Worm (Caenorhabditis elegans) whole organism, mixed stage, embryonic: Measurements from ENCODE around the gene sdz-32.

Source experiments
- M03D4.4 ChIP-seq: sonication (generic microtip); optimal IDR thresholded peaks from 2 replicates; lab custom pipeline; 2017; ENCODE audit warnings: mild to moderate bottlenecking, missing genetic modification characterization, missing compliant biosample characterization
- ces-1 ChIP-seq: fragments of 150-350 bp; optimal IDR thresholded peaks from 2 replicates; lab custom pipeline; 2014; ENCODE audit warnings: missing biosample characterization, missing genetic modification reagents, missing genetic modification characterization
- elt-3 ChIP-seq: fragments of 150-350 bp; optimal IDR thresholded peaks from 2 replicates; lab custom pipeline; 2014; ENCODE audit warnings: missing biosample characterization, missing genetic modification characterization
- flh-1 ChIP-seq: fragments of 200-800 bp; sonication (Bioruptor generic); optimal IDR thresholded peaks from 2 replicates; lab custom pipeline; 2018; ENCODE audit warnings: mild to moderate bottlenecking, missing genetic modification characterization, moderate library complexity, missing compliant biosample characterization
- mab-5 ChIP-seq: fragments of 150-350 bp; optimal IDR thresholded peaks from 2 replicates; lab custom pipeline; 2014; ENCODE audit warnings: missing biosample characterization, missing genetic modification characterization
- mep-1 ChIP-seq: fragments of 150-350 bp; optimal IDR thresholded peaks from 2 replicates; lab custom pipeline; 2017; ENCODE audit warnings: missing biosample characterization, missing genetic modification reagents, missing genetic modification characterization, inconsistent platforms
- nhr-12 ChIP-seq: fragments of 150-350 bp; optimal IDR thresholded peaks from 2 replicates; lab custom pipeline; 2014; ENCODE audit warnings: missing biosample characterization, missing genetic modification characterization
- nhr-237 ChIP-seq: fragments of 150-350 bp; optimal IDR thresholded peaks from 2 replicates; lab custom pipeline; 2014; ENCODE audit warnings: missing biosample characterization, missing genetic modification characterization
- nhr-76 ChIP-seq: sonication (generic microtip); optimal IDR thresholded peaks from 2 replicates; lab custom pipeline; 2017; ENCODE audit warnings: missing biosample characterization, missing genetic modification characterization
- pha-4 ChIP-seq: fragments of 150-350 bp; optimal IDR thresholded peaks from 2 replicates; lab custom pipeline; 2018; ENCODE audit warnings: missing biosample characterization, missing genetic modification reagents, missing genetic modification characterization
- snpc-4 ChIP-seq: fragments of 150-350 bp; optimal IDR thresholded peaks from 2 replicates; lab custom pipeline; 2014; ENCODE audit warnings: missing biosample characterization, missing genetic modification characterization
- unc-39 ChIP-seq: fragments of 150-350 bp; optimal IDR thresholded peaks from 2 replicates; lab custom pipeline; 2014; ENCODE audit warnings: missing biosample characterization, missing genetic modification characterization
- unc-62 ChIP-seq: fragments of 150-350 bp; optimal IDR thresholded peaks from 2 replicates; lab custom pipeline; 2014; ENCODE audit warnings: missing biosample characterization, missing genetic modification reagents, missing genetic modification characterization
- ztf-11 ChIP-seq: fragments of 150-350 bp; optimal IDR thresholded peaks from 2 replicates; lab custom pipeline; 2014; ENCODE audit warnings: missing biosample characterization, missing genetic modification characterization

DNA sequence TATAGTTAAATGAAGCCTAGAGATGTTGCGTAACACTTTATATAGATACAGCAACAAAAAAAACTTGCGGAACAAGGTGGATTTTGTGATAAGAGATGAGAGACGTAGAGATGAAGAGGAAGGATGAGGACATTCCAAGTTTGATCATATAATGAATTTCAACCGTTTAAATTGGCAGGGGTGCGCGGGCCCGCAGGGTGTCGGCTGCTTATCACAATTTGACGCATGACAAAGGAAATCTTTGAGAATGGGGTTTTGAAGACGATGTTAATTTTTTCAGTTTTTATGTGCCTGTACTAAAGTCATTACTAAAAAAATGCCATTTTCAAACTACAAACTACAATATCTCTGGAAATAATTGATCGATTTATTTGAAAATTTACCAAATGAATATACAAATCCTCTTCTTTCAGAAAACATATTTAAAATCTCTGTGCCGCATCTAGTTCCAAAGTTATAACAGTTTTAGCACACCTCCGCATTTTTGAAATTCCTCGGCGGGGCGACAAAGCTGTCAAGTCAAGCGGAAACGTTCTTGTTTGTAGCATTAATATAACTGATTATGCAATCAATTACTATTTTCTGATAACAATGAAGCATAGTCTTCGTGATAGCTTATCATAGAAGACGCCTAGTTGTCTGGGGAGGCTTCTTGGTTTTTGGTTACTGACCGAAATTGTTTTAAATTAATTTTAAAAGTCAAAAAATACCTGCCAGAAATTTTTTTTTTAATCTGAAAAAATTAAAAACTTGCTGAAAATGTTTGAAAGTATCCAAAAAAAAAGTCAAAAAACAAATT, 33.8 kb upstream of the sdz-32 start:
- TF ChIP-seq M03D4.4 (tag; lab: Kevin White, UChicago), result no peak
- no peak for TF ChIP-seq unc-62 (GFP tag; lab: Kevin White, UChicago)
- TF ChIP-seq nhr-12 (tag; lab: Kevin White, UChicago), result no peak
- TF ChIP-seq nhr-237 (tag; lab: Kevin White, UChicago), result no peak
- TF ChIP-seq snpc-4, result no peak
- no peak for TF ChIP-seq elt-3 (tag; lab: Kevin White, UChicago)
- no peak for TF ChIP-seq unc-39 (tag; lab: Kevin White, UChicago)
- no peak for TF ChIP-seq mab-5 (tag; lab: Kevin White, UChicago)
- TF ChIP-seq pha-4, result no peak
- no peak for TF ChIP-seq ces-1 (GFP tag; lab: Kevin White, UChicago)
- no peak for TF ChIP-seq ztf-11 (tag; lab: Kevin White, UChicago)
- no peak for TF ChIP-seq flh-1
- TF ChIP-seq nhr-76 (tag; lab: Kevin White, UChicago), result no peak
- TF ChIP-seq mep-1 (tag; lab: Kevin White, UChicago), result no peak
